Worm (Caenorhabditis elegans) whole organism, L1 larva: ENCODE measurements around the gene cgt-3.

Experiments used
- C16A3.4 ChIP-seq: fragments of 150-350 bp; optimal IDR thresholded peaks from 2 replicates; lab custom pipeline; 2014; ENCODE audit warnings: missing biosample characterization, missing genetic modification characterization
- Y116A8C.19 ChIP-seq: sonication (generic microtip); optimal IDR thresholded peaks from 2 replicates; lab custom pipeline; 2016; ENCODE audit warnings: missing compliant biosample characterization, missing genetic modification characterization, borderline replicate concordance
- aha-1 ChIP-seq: fragments of 150-350 bp; optimal IDR thresholded peaks from 2 replicates; lab custom pipeline; 2014; ENCODE audit warnings: missing biosample characterization, missing genetic modification characterization
- aly-2 ChIP-seq: fragments of 150-350 bp; optimal IDR thresholded peaks from 2 replicates; lab custom pipeline; 2014; ENCODE audit warnings: missing biosample characterization, missing genetic modification characterization
- blmp-1 ChIP-seq: fragments of 150-350 bp; optimal IDR thresholded peaks from 2 replicates; lab custom pipeline; 2014; ENCODE audit warnings: missing biosample characterization, missing genetic modification characterization
- ceh-63 ChIP-seq: fragments of 200-800 bp; sonication (Bioruptor generic); optimal IDR thresholded peaks from 2 replicates; lab custom pipeline; 2018; ENCODE audit warnings: mild to moderate bottlenecking, missing genetic modification characterization, missing compliant biosample characterization
- ceh-8 ChIP-seq: fragments of 200-800 bp; sonication (Bioruptor generic); optimal IDR thresholded peaks from 2 replicates; lab custom pipeline; 2018; ENCODE audit warnings: mild to moderate bottlenecking, missing genetic modification characterization, moderate library complexity, missing compliant biosample characterization
- ceh-90 ChIP-seq: sonication (generic microtip); optimal IDR thresholded peaks from 2 replicates; lab custom pipeline; 2016; ENCODE audit warnings: missing genetic modification characterization, missing compliant biosample characterization
- dpl-1 ChIP-seq, 3 experiments: fragments of 150-350 bp in 2 of 3; sonication (generic microtip) in 1 of 3; optimal IDR thresholded peaks; 2 replicates each; lab custom pipeline; 2014 to 2017; ENCODE audit warnings: missing biosample characterization in 3 of 3, missing genetic modification characterization in 3 of 3, missing genetic modification reagents in 3 of 3
- dsc-1 ChIP-seq: sonication (generic microtip); optimal IDR thresholded peaks from 2 replicates; lab custom pipeline; 2016; ENCODE audit warnings: mild to moderate bottlenecking, missing genetic modification characterization, missing compliant biosample characterization
- efl-1 ChIP-seq, 4 experiments: fragments of 150-350 bp; optimal IDR thresholded peaks in 3 of 4; peaks in 1 of 4; 1 replicate in 1 of 4; 2 replicates in 3 of 4; lab custom pipeline; 2014; ENCODE audit warnings: missing biosample characterization in 2 of 4, missing genetic modification characterization in 2 of 4, missing genetic modification reagents in 2 of 4
- elt-2 ChIP-seq: sonication (generic microtip); optimal IDR thresholded peaks from 2 replicates; lab custom pipeline; 2016; ENCODE audit warnings: missing genetic modification characterization, mild to moderate bottlenecking, inconsistent platforms, missing compliant biosample characterization, missing genetic modification reagents
- elt-3 ChIP-seq, 6 experiments: fragments of 150-350 bp in 1 of 6; sonication (generic microtip); optimal IDR thresholded peaks; 2 replicates each; lab custom pipeline; 2017 to 2018; ENCODE audit warnings: missing biosample characterization in 6 of 6, missing genetic modification characterization in 6 of 6, inconsistent platforms in 1 of 6
- fkh-10 ChIP-seq: sonication (generic microtip); optimal IDR thresholded peaks from 2 replicates; lab custom pipeline; 2017; ENCODE audit warnings: missing biosample characterization, missing genetic modification reagents, missing genetic modification characterization
- hlh-17 ChIP-seq: fragments of 200-800 bp; sonication (Bioruptor generic); optimal IDR thresholded peaks from 2 replicates; lab custom pipeline; 2018; ENCODE audit warnings: missing genetic modification characterization, mild to moderate bottlenecking, missing compliant biosample characterization, moderate library complexity, borderline replicate concordance
- jun-1 ChIP-seq: fragments of 150-350 bp; optimal IDR thresholded peaks from 2 replicates; lab custom pipeline; 2014; ENCODE audit warnings: missing biosample characterization, missing genetic modification reagents, missing genetic modification characterization
- lin-14 ChIP-seq: fragments of 200-800 bp; sonication (Bioruptor generic); optimal IDR thresholded peaks from 2 replicates; lab custom pipeline; 2018; ENCODE audit warnings: mild to moderate bottlenecking, missing genetic modification characterization, moderate library complexity, missing compliant biosample characterization
- lin-39 ChIP-seq: fragments of 150-350 bp; optimal IDR thresholded peaks from 2 replicates; lab custom pipeline; 2014; ENCODE audit warnings: missing biosample characterization, missing genetic modification reagents, missing genetic modification characterization
- lsy-2 ChIP-seq, 2 experiments: fragments of 150-350 bp; optimal IDR thresholded peaks; 2 replicates each; lab custom pipeline; 2014; ENCODE audit warnings: missing biosample characterization in 2 of 2, missing genetic modification characterization in 2 of 2
- mdl-1 ChIP-seq, 2 experiments: fragments of 150-350 bp; optimal IDR thresholded peaks; 2 replicates each; lab custom pipeline; 2014 to 2017; ENCODE audit warnings: missing biosample characterization in 2 of 2, missing genetic modification characterization in 2 of 2, inconsistent platforms in 1 of 2
- mef-2 ChIP-seq: fragments of 150-350 bp; optimal IDR thresholded peaks from 2 replicates; lab custom pipeline; 2014; ENCODE audit warnings: missing biosample characterization, missing genetic modification characterization
- mep-1 ChIP-seq: fragments of 150-350 bp; optimal IDR thresholded peaks from 2 replicates; lab custom pipeline; 2014; ENCODE audit warnings: missing biosample characterization, missing genetic modification characterization
- nhr-20 ChIP-seq: sonication (generic microtip); optimal IDR thresholded peaks from 2 replicates; lab custom pipeline; 2016; ENCODE audit warnings: mild to moderate bottlenecking, missing genetic modification characterization, missing compliant biosample characterization
- nhr-237 ChIP-seq: fragments of 150-350 bp; optimal IDR thresholded peaks from 2 replicates; lab custom pipeline; 2014; ENCODE audit warnings: missing biosample characterization, missing genetic modification characterization
- nhr-47 ChIP-seq: sonication (generic microtip); optimal IDR thresholded peaks from 2 replicates; lab custom pipeline; 2016; ENCODE audit warnings: mild to moderate bottlenecking, missing genetic modification characterization, moderate library complexity, missing compliant biosample characterization
- nhr-71 ChIP-seq: sonication (generic microtip); optimal IDR thresholded peaks from 2 replicates; lab custom pipeline; 2016; ENCODE audit warnings: mild to moderate bottlenecking, missing genetic modification characterization, moderate library complexity, missing compliant biosample characterization
- nhr-85 ChIP-seq: sonication (generic microtip); peaks from one replicate; lab custom pipeline; 2016; ENCODE audit warnings: missing genetic modification characterization, inconsistent platforms, missing compliant biosample characterization
- pqm-1 ChIP-seq: sonication (generic microtip); optimal IDR thresholded peaks from 3 replicates; lab custom pipeline; 2017; ENCODE audit warnings: missing biosample characterization, missing genetic modification characterization
- rnt-1 ChIP-seq: sonication (generic microtip); optimal IDR thresholded peaks from 2 replicates; lab custom pipeline; 2016; ENCODE audit warnings: mild to moderate bottlenecking, missing genetic modification characterization, moderate library complexity, missing compliant biosample characterization
- skn-1 ChIP-seq: fragments of 150-350 bp; optimal IDR thresholded peaks from 2 replicates; lab custom pipeline; 2014; ENCODE audit warnings: missing biosample characterization, missing genetic modification characterization
- snpc-4 ChIP-seq: fragments of 150-350 bp; optimal IDR thresholded peaks from 2 replicates; lab custom pipeline; 2014; ENCODE audit warnings: missing biosample characterization, missing genetic modification characterization
- snu-23 ChIP-seq: sonication (generic microtip); optimal IDR thresholded peaks from 2 replicates; lab custom pipeline; 2016; ENCODE audit warnings: missing genetic modification characterization, missing compliant biosample characterization
- tlp-1 ChIP-seq: fragments of 150-350 bp; optimal IDR thresholded peaks from 2 replicates; lab custom pipeline; 2014; ENCODE audit warnings: missing biosample characterization, missing genetic modification characterization
- unc-30 ChIP-seq: sonication (generic microtip); optimal IDR thresholded peaks from 2 replicates; lab custom pipeline; 2017; ENCODE audit warnings: missing biosample characterization, missing genetic modification characterization
- unc-86 ChIP-seq: sonication (generic microtip); optimal IDR thresholded peaks from 2 replicates; lab custom pipeline; 2016; ENCODE audit warnings: missing genetic modification characterization, missing compliant biosample characterization
- unc-98 ChIP-seq: fragments of 200-800 bp; sonication (Bioruptor generic); IDR thresholded peaks from 2 replicates; pipeline ENCODE4 v1.3.6; 2022; ENCODE audit warnings: missing genetic modification characterization, missing compliant biosample characterization
- xbp-1 ChIP-seq: sonication (generic microtip); optimal IDR thresholded peaks from 2 replicates; lab custom pipeline; 2016; ENCODE audit warnings: missing genetic modification characterization, missing compliant biosample characterization
- ztf-4 ChIP-seq: fragments of 150-350 bp; optimal IDR thresholded peaks from 2 replicates; lab custom pipeline; 2014; ENCODE audit warnings: missing biosample characterization, missing genetic modification characterization

cgt-3 gene

DNA sequence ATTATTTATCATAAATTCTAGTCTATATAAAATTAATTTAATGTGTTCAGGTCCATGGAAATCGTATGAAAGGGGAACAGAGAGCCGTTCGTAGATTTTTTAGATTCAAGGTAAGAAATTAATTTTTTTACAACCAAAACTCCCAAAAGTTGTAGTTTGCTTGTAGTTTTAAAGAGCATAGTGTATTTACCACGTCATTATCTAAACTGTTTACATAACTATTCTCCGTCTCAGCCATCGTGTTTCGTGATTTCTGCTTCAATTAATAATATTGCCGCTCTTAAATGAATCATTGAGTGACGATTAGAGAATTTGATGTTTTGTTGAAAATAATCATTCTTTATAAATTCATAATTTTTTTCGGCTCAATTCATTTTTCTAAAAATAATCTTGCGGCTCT is at the start of gene cgt-3:
cgt-3 (plus strand) TSS at position 51 of the 400 bp plus-strand sequence.
- TF ChIP-seq tlp-1 (tag; lab: Kevin White, UChicago): no peak
- TF ChIP-seq nhr-20: peak; percentile 4

DNA sequence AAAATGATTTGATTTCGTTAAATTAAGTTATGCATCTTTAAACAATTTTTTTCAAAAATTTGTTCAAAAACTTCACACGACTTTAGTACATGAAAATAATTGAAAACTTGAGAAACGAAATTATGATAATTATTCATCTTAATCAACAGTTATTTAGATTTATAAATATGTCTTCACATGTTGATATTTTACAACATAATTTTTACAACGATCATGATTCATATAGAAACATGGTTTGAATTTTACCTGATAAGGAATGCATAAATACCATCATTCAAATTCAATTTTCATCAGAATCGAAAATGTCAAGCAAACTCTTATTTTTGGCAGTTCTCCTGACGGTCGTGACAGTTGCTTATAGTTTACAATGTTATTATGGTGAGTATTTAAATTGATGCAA is 47.2 kb upstream of the cgt-3 start, which contains the start of gene tag-234:
tag-234 (plus strand) TSS at position 301 of the 400 bp plus-strand sequence.
- TF ChIP-seq hlh-17 (no peak), elt-2 (peak; percentile 2)

DNA sequence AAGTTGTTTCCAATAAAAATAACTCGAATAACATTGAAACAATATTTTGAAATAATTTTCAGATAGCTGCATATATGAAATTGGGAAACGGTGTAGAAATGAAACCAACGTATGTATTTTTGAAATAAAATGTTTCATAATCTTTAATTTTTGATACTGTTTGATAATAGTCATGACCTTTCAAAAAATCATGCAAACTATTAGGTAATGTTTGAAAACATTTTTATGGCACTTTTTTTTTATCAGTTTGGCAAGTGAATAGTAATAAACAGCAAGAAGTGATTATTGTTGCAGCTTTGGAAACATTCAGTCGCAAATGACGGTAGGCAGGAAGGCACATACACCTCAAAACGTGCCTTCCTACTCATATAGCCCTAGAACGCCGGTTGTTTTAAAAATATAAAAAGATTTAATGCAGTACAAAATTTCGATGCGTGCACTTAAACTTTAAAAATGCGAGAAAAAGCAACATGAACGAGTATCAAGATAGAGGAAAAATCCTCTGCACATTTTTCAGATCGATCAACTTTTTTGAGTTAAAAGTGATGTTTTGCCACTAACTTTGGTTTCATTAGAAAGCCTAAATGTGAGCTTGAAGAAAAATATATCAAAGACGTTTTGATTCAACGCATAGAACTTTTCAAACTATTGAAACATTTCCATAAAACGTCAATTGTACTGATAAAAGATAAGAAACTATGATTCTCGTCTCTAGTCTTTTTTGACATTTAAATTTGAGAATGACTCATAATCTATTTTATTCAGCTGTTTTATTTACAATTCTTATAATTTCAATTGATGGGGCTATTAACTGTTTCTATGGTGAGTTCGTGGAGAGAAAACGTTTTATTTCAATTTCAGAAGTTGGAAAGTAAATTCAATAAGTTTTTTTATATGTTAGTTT is 45.5 kb upstream of the cgt-3 start, which contains the start of gene F55C12.19:
F55C12.19 (plus strand) TSS at position 735 of the 904 bp plus-strand sequence.
- TF ChIP-seq aly-2 (tag; lab: Kevin White, UChicago): no peak
- peak; percentile 47 for TF ChIP-seq elt-2

DNA sequence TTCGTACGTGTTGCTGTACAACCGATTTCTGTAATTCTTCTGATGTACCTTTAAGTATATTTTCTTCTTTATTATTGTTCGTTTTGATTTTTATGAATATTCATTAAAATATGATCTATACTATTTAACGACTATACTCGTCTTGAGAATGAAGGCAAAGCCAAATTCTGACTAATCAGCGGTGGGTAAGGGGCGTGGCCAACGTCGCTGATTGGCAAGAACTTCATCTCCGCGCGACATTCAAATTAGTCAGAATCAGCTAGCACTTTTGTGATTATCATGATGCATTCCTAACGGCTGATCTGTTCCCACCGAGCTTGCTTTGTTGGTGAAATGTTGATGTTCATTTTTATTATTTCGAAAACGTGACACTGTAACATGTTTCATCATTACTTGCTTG is 44.2 kb upstream of the cgt-3 start:
- TF ChIP-seq dpl-1 (GFP tag; optimal IDR thresholded peaks at IDR 0.05; lab: Kevin White, UChicago): peak in 1 of 3 experiments; percentile 20
- no peak for TF ChIP-seq blmp-1
- TF ChIP-seq efl-1 (optimal IDR thresholded peaks at IDR 0.05; lab: Kevin White, UChicago): no peak
- peak in 1 of 2 experiments; percentile 40 for TF ChIP-seq efl-1 (GFP tag; optimal IDR thresholded peaks at IDR 0.05 in 1 of 2; lab: Kevin White, UChicago)
- no peak for TF ChIP-seq unc-86
- no peak for TF ChIP-seq hlh-17

DNA sequence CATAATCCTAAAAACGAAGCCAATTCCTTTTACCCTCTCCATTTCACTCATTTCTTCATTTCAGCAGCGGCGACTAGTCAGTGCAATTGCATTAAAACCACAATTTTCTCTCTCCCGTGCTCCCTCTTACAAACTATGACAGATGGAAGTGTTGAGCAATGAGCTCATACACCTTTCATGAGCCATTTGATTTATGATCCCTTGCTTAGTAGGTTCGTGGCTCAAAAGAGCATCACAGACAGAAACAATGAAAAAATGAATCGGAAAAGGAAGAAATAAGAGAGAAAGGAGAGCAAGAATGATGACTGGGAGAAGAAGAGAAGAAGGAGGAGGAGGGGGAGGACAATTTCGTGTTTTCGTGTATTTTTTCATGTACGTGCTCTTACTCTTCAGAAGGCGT is 39.6 kb upstream of the cgt-3 start:
- TF ChIP-seq fkh-10 (no peak), skn-1 (tag; lab: Kevin White, UChicago) (no peak), ceh-8 (no peak), elt-2 (no peak), mdl-1 (tag; optimal IDR thresholded peaks at IDR 0.05; lab: Kevin White, UChicago) (no peak), tlp-1 (tag; lab: Kevin White, UChicago) (no peak), nhr-85 (tag; lab: Kevin White, UChicago) (peak; percentile 39), jun-1 (tag; lab: Kevin White, UChicago) (no peak), C16A3.4 (no peak), ceh-63 (GFP tag; lab: Kevin White, UChicago) (no peak), aha-1 (tag; lab: Kevin White, UChicago) (no peak), nhr-47 (tag; lab: Kevin White, UChicago) (no peak), pqm-1 (tag; lab: Kevin White, UChicago) (no peak), snpc-4 (tag; lab: Kevin White, UChicago) (no peak), elt-3 (tag; optimal IDR thresholded peaks at IDR 0.05; lab: Kevin White, UChicago) (no peak), nhr-237 (tag; lab: Kevin White, UChicago) (no peak), dsc-1 (tag; lab: Kevin White, UChicago) (peak; percentile 48), lsy-2 (tag; optimal IDR thresholded peaks at IDR 0.05; lab: Kevin White, UChicago) (peak in 1 of 2 experiments; percentile 15), lin-14 (GFP tag; lab: Kevin White, UChicago) (peak; percentile 48)

DNA sequence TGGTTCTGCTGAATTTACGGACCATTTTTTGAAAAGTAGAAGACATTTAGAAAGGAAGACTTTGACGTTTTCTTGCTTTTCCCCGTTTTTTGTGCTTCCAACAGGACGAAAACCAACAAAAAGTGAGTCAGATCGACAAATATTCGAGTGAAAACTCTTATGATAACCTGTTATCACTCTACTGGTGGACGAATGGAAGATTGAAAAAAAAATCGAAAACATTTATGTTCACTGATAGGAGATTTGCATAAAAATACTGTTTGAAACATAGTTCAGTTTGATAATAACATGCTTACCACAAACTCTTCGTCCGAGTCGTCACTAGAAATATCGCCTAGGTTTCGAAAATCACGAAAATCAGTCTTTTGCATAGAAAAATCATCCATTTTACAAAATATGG is 38.7 kb upstream of the cgt-3 start:
- no peak for TF ChIP-seq lin-39 (tag; lab: Kevin White, UChicago)
- peak; percentile 51 for TF ChIP-seq elt-2

DNA sequence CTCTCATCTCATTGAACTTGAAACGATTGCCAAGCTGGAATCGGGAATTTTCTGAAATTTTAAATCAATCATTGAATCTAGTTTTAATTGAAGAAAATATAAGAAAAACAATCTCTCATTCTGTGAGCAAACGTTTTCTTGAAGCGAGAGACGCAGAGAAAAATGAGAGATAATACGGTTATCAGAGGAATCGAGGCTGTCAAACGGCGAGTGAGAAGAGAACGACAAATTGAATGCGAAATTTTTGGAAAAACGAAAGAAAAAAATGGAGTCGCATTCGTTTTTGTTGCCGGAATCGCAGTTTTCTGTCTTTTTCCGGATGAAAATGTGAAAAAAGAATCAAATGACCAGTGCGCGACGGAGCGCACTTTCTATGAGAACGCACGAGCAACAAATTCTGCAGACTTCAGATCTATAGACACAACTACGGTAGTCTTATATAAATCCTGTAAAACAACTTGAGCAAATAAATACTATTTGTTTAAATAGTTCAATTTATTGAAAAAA is 37.5 kb upstream of the cgt-3 start, which contains the start of gene tex-2:
tex-2 (minus strand) TSS at position 51 of the 507 bp plus-strand sequence.
- TF ChIP-seq C16A3.4: no peak
- no peak for TF ChIP-seq ztf-4 (tag; lab: Kevin White, UChicago)
- peak; percentile 62 for TF ChIP-seq lin-14 (GFP tag; lab: Kevin White, UChicago)
- no peak for TF ChIP-seq mef-2 (tag; lab: Kevin White, UChicago)
- TF ChIP-seq ceh-90 (tag; lab: Kevin White, UChicago): no peak
- TF ChIP-seq xbp-1 (tag; lab: Kevin White, UChicago): peak; percentile 19
- TF ChIP-seq nhr-20: peak; percentile 41
- TF ChIP-seq unc-98 (GFP tag; lab: Robert Waterston, UW): 0 out of 2 replicates have a peak, but pooled peaks have one; percentile 14
- TF ChIP-seq snpc-4 (tag; lab: Kevin White, UChicago): no peak
- peak; percentile 32 for TF ChIP-seq rnt-1 (tag; lab: Kevin White, UChicago)
- TF ChIP-seq nhr-71 (tag; lab: Kevin White, UChicago): peak; percentile 31
- TF ChIP-seq unc-30 (tag; lab: Kevin White, UChicago): no peak
- TF ChIP-seq Y116A8C.19 (tag; lab: Kevin White, UChicago): no peak
- no peak for TF ChIP-seq mep-1 (tag; lab: Kevin White, UChicago)
- TF ChIP-seq snu-23: peak; percentile 22
- peak; percentile 36 to 44 for TF ChIP-seq efl-1 (optimal IDR thresholded peaks at IDR 0.05; lab: Kevin White, UChicago)
- TF ChIP-seq efl-1 (GFP tag; optimal IDR thresholded peaks at IDR 0.05 in 1 of 2; lab: Kevin White, UChicago): no peak
- peak; percentile 54 for TF ChIP-seq nhr-47 (tag; lab: Kevin White, UChicago)
